Fruit fly (Drosophila melanogaster): ENCODE results near the gene Skadu.

The Skadu gene

dm6 chr2L:15550072-15550471 is 2.8 kb downstream of the Skadu start, which contains the start of gene CG15256:
Gene CG15256, plus strand, starts transcription at chr2L:15550372.
- TF ChIP-seq CG7045 (GFP tag; optimal IDR thresholded peaks at IDR 0.05) = no peak

dm6 chr2L:15552480-15552879 is 5.2 kb downstream of the Skadu start, which contains the start of gene kek3:
Gene kek3, plus strand, starts transcription at chr2L:15552723.
- TF ChIP-seq CG7045 (GFP tag; optimal IDR thresholded peaks at IDR 0.05) (no peak), kay (GFP tag; ENCODE audit: borderline replicate concordance) (no peak), Crg-1 (GFP tag; optimal IDR thresholded peaks at IDR 0.05) (no peak), tj (GFP tag; optimal IDR thresholded peaks at IDR 0.05) (no peak)

- no peak for TF ChIP-seq toe (GFP tag; optimal IDR thresholded peaks at IDR 0.05)
- TF ChIP-seq Hr96 (GFP tag; optimal IDR thresholded peaks at IDR 0.05) = no peak
- no peak for TF ChIP-seq ovo (GFP tag; optimal IDR thresholded peaks at IDR 0.05)
- no peak for TF ChIP-seq CG11617 (GFP tag; optimal IDR thresholded peaks at IDR 0.05)
- no peak for TF ChIP-seq Crg-1 (GFP tag; optimal IDR thresholded peaks at IDR 0.05)
- TF ChIP-seq kay (GFP tag; ENCODE audit: borderline replicate concordance) = no peak
- no peak for TF ChIP-seq Mnt (GFP tag; optimal IDR thresholded peaks at IDR 0.05)
- TF ChIP-seq CG5204 (GFP tag; optimal IDR thresholded peaks at IDR 0.05) = no peak
- no peak for TF ChIP-seq bab1 (GFP tag; optimal IDR thresholded peaks at IDR 0.05)
- no peak for TF ChIP-seq pad (GFP tag; optimal IDR thresholded peaks at IDR 0.05)
- no peak for TF ChIP-seq cic (GFP tag; optimal IDR thresholded peaks at IDR 0.05)
Observed at dm6 chr2L:15555770-15556169, 8.5 kb downstream of the Skadu start.
